Fruit fly (Drosophila melanogaster): ENCODE data around the gene Rop.
A peak's percentile ranks its signal among the peaks of the same experiment; 100 is the strongest.

Gene Rop

DNA sequence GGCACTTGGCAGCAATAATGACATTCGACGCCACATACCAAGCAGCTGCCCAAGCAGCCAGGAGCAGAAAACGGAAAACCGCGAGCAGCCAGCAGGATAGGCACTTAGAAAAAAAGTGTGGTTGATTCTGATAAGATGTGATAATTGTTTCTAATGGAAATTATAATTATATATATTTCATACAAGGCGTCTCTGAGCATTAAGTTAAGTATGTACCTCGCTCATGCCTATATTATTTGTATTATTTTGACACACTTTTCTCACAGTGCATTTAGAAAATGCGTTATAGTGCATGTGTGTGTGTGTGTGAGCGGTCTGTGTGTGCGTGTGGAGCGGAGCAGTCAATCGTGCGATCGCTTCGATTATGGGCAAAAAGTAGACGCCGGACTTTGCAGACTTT, 19.6 kb upstream of the Rop start (continued):
- TF ChIP-seq ham (GFP tag; IDR thresholded peaks at IDR 0.05) (no peak), nerfin-2 (GFP tag; IDR thresholded peaks at IDR 0.05; ENCODE audit: partially characterized antibody) (no peak), Camta (GFP tag; optimal IDR thresholded peaks at IDR 0.05) (no peak), bsh (GFP tag; optimal IDR thresholded peaks at IDR 0.05) (peak; percentile 23 to 47), D19A (tag; optimal IDR thresholded peaks at IDR 0.05) (no peak), unc-4 (GFP tag; IDR thresholded peaks at IDR 0.05; ENCODE audit: partially characterized antibody) (no peak), sim (GFP tag; IDR thresholded peaks at IDR 0.05) (no peak), Trl (optimal IDR thresholded peaks at IDR 0.05) (no peak), Trl (GFP tag; optimal IDR thresholded peaks at IDR 0.05) (no peak), CG7271 (tag; optimal IDR thresholded peaks at IDR 0.05) (peak; percentile 59), Eip74EF (GFP tag; optimal IDR thresholded peaks at IDR 0.05) (no peak), Asciz (GFP tag; optimal IDR thresholded peaks at IDR 0.05) (no peak), ttk (GFP tag; IDR thresholded peaks at IDR 0.05) (no peak), YL-1 (GFP tag; optimal IDR thresholded peaks at IDR 0.05) (no peak), Sox100B (GFP tag; optimal IDR thresholded peaks at IDR 0.05) (no peak), CG4328 (GFP tag; optimal IDR thresholded peaks at IDR 0.05) (no peak), vfl (GFP tag; optimal IDR thresholded peaks at IDR 0.05) (no peak), mirr (GFP tag; optimal IDR thresholded peaks at IDR 0.05) (no peak), Fer2 (tag; optimal IDR thresholded peaks at IDR 0.05) (no peak), CG12299 (tag; optimal IDR thresholded peaks at IDR 0.05) (no peak), CG12071 (GFP tag; optimal IDR thresholded peaks at IDR 0.05) (no peak), CG32767 (GFP tag; IDR thresholded peaks at IDR 0.05) (no peak), CG4707 (GFP tag; optimal IDR thresholded peaks at IDR 0.05) (no peak), Myb (GFP tag; optimal IDR thresholded peaks at IDR 0.05) (no peak), ci (GFP tag; IDR thresholded peaks at IDR 0.05) (0 out of 3 replicates have a peak, but pooled peaks have one; percentile 25), CG3065 (GFP tag; optimal IDR thresholded peaks at IDR 0.05) (no peak), btn (GFP tag; optimal IDR thresholded peaks at IDR 0.05) (no peak), psq (GFP tag; optimal IDR thresholded peaks at IDR 0.05) (no peak), CG1024 (GFP tag; IDR thresholded peaks at IDR 0.05) (no peak), bowl (GFP tag; IDR thresholded peaks at IDR 0.05) (no peak), Lim3 (GFP tag; IDR thresholded peaks at IDR 0.05) (no peak), E2f1 (GFP tag; IDR thresholded peaks at IDR 0.05) (peak; percentile 17; the same call in 1 of the 2 replicates), shn (GFP tag; optimal IDR thresholded peaks at IDR 0.05) (no peak), HHEX (GFP tag; optimal IDR thresholded peaks at IDR 0.05) (no peak), p53 (GFP tag; optimal IDR thresholded peaks at IDR 0.05) (no peak), CG6654 (GFP tag; optimal IDR thresholded peaks at IDR 0.05) (no peak), Drgx (GFP tag; IDR thresholded peaks at IDR 0.05) (no peak; the same call in 1 of the 2 replicates), Antp (GFP tag; optimal IDR thresholded peaks at IDR 0.05) (no peak), tin (GFP tag; optimal IDR thresholded peaks at IDR 0.05) (peak; percentile 5), jing (GFP tag; optimal IDR thresholded peaks at IDR 0.05) (no peak), sqz (GFP tag; optimal IDR thresholded peaks at IDR 0.05) (no peak), CG6254 (GFP tag; optimal IDR thresholded peaks at IDR 0.05) (peak; percentile 0), gsb (GFP tag; IDR thresholded peaks at IDR 0.05) (no peak), CG3407 (GFP tag; optimal IDR thresholded peaks at IDR 0.05) (no peak), dmrt11E (tag; optimal IDR thresholded peaks at IDR 0.05) (peak; percentile 69), CG6765 (GFP tag; optimal IDR thresholded peaks at IDR 0.05) (no peak), fru (optimal IDR thresholded peaks at IDR 0.05) (no peak), CG13123 (GFP tag; optimal IDR thresholded peaks at IDR 0.05) (no peak), gcm2 (GFP tag; optimal IDR thresholded peaks at IDR 0.05) (no peak), B-H2 (GFP tag; optimal IDR thresholded peaks at IDR 0.05) (no peak), CG2120 (GFP tag; optimal IDR thresholded peaks at IDR 0.05) (no peak), odd (GFP tag; optimal IDR thresholded peaks at IDR 0.05) (no peak), CG6689 (GFP tag; IDR thresholded peaks at IDR 0.05) (peak; percentile 27; the same call in 1 of the 2 replicates)
